Worm (Caenorhabditis elegans): Measurements from ENCODE around the gene dhs-28.

- no peak for TF ChIP-seq ztf-23 (GFP tag; IDR thresholded peaks at IDR 0.05)
- no peak for TF ChIP-seq klf-2 (GFP tag; conservative IDR thresholded peaks at IDR 0.05)
- TF ChIP-seq cog-1 (tag; optimal IDR thresholded peaks at IDR 0.05), result no peak
- no peak for TF ChIP-seq tab-1 (GFP tag; IDR thresholded peaks at IDR 0.05)
- TF ChIP-seq ref-1 (GFP tag; conservative IDR thresholded peaks at IDR 0.05), result no peak
- no peak for TF ChIP-seq flt-1 (GFP tag; IDR thresholded peaks at IDR 0.05)
These were observed 5.2 kb downstream of the dhs-28 start, which contains the start of gene gei-15 for ce11 chrX:6823218-6823979.
